Worm (Caenorhabditis elegans) whole organism, L3 larva: Measurements from ENCODE around the gene ccnk-1.

ENCODE experiments used
- R02D3.7 ChIP-seq: fragments of 150-350 bp; optimal IDR thresholded peaks from 2 replicates; lab custom pipeline; 2014; ENCODE audit warnings: missing biosample characterization, missing genetic modification characterization
- ZK546.5 ChIP-seq: sonication (generic microtip); optimal IDR thresholded peaks from 2 replicates; lab custom pipeline; 2017; ENCODE audit warnings: missing biosample characterization, missing genetic modification characterization
- aly-2 ChIP-seq: fragments of 150-350 bp; optimal IDR thresholded peaks from 2 replicates; lab custom pipeline; 2014; ENCODE audit warnings: missing biosample characterization, missing genetic modification characterization
- ceh-9 ChIP-seq: sonication (generic microtip); optimal IDR thresholded peaks from 2 replicates; lab custom pipeline; 2018; ENCODE audit warnings: missing biosample characterization, missing genetic modification characterization
- daf-12 ChIP-seq: fragments of 150-350 bp; optimal IDR thresholded peaks from 2 replicates; lab custom pipeline; 2014; ENCODE audit warnings: missing biosample characterization, missing genetic modification reagents, missing genetic modification characterization
- egl-27 ChIP-seq: sonication (generic microtip); optimal IDR thresholded peaks from 4 replicates; lab custom pipeline; 2017; ENCODE audit warnings: missing biosample characterization, missing genetic modification reagents, missing genetic modification characterization
- egl-5 ChIP-seq: fragments of 150-350 bp; optimal IDR thresholded peaks from 2 replicates; lab custom pipeline; 2017; ENCODE audit warnings: missing biosample characterization, missing genetic modification reagents, missing genetic modification characterization, inconsistent platforms
- elt-2 ChIP-seq: sonication (generic microtip); optimal IDR thresholded peaks from 2 replicates; lab custom pipeline; 2016; ENCODE audit warnings: missing genetic modification reagents, mild to moderate bottlenecking, missing genetic modification characterization, missing compliant biosample characterization
- elt-3 ChIP-seq, 3 experiments: fragments of 150-350 bp in 1 of 3; sonication (generic microtip) in 2 of 3; optimal IDR thresholded peaks; 2 replicates in 2 of 3; 4 replicates in 1 of 3; lab custom pipeline; 2014 to 2017; ENCODE audit warnings: missing biosample characterization in 3 of 3, missing genetic modification characterization in 3 of 3
- eor-1 ChIP-seq, 2 experiments: fragments of 150-350 bp; optimal IDR thresholded peaks; 2 replicates each; lab custom pipeline; 2014 to 2018; ENCODE audit warnings: missing biosample characterization in 2 of 2, missing genetic modification characterization in 2 of 2
- fkh-10 ChIP-seq: sonication (generic microtip); optimal IDR thresholded peaks from 2 replicates; lab custom pipeline; 2017; ENCODE audit warnings: missing biosample characterization, missing genetic modification reagents, missing genetic modification characterization
- fkh-2 ChIP-seq: fragments of 150-350 bp; optimal IDR thresholded peaks from 2 replicates; lab custom pipeline; 2014; ENCODE audit warnings: missing biosample characterization, missing genetic modification reagents, missing genetic modification characterization
- fos-1 ChIP-seq: fragments of 150-350 bp; optimal IDR thresholded peaks from 2 replicates; lab custom pipeline; 2014; ENCODE audit warnings: missing biosample characterization, missing genetic modification characterization
- jun-1 ChIP-seq: fragments of 150-350 bp; optimal IDR thresholded peaks from 2 replicates; lab custom pipeline; 2014; ENCODE audit warnings: missing biosample characterization, missing genetic modification reagents, missing genetic modification characterization
- lin-15B ChIP-seq: fragments of 150-350 bp; optimal IDR thresholded peaks from 2 replicates; lab custom pipeline; 2014; ENCODE audit warnings: missing biosample characterization, missing genetic modification characterization
- lin-39 ChIP-seq: fragments of 150-350 bp; optimal IDR thresholded peaks from 2 replicates; lab custom pipeline; 2018; ENCODE audit warnings: missing biosample characterization, missing genetic modification reagents, missing genetic modification characterization
- mdl-1 ChIP-seq: fragments of 150-350 bp; optimal IDR thresholded peaks from 2 replicates; lab custom pipeline; 2014; ENCODE audit warnings: missing biosample characterization, missing genetic modification characterization
- nfya-1 ChIP-seq: sonication (generic microtip); optimal IDR thresholded peaks from 2 replicates; lab custom pipeline; 2017; ENCODE audit warnings: missing genetic modification characterization, mild to moderate bottlenecking, missing compliant biosample characterization, antibody characterized with exemption, moderate library complexity; ENCODE audit not compliant: insufficient read depth
- nhr-11 ChIP-seq: fragments of 150-350 bp; optimal IDR thresholded peaks from 2 replicates; lab custom pipeline; 2014; ENCODE audit warnings: missing biosample characterization, missing genetic modification characterization
- nhr-12 ChIP-seq: fragments of 150-350 bp; optimal IDR thresholded peaks from 2 replicates; lab custom pipeline; 2014; ENCODE audit warnings: missing biosample characterization, missing genetic modification characterization
- nhr-23 ChIP-seq: fragments of 150-350 bp; optimal IDR thresholded peaks from 2 replicates; lab custom pipeline; 2014; ENCODE audit warnings: missing biosample characterization, missing genetic modification reagents, missing genetic modification characterization
- nhr-25 ChIP-seq: sonication (generic microtip); optimal IDR thresholded peaks from 2 replicates; lab custom pipeline; 2017; ENCODE audit warnings: missing biosample characterization, missing genetic modification characterization
- nhr-28 ChIP-seq: fragments of 150-350 bp; optimal IDR thresholded peaks from 2 replicates; lab custom pipeline; 2014; ENCODE audit warnings: missing biosample characterization, missing genetic modification characterization
- nhr-43 ChIP-seq: sonication (generic microtip); optimal IDR thresholded peaks from 2 replicates; lab custom pipeline; 2016; ENCODE audit warnings: mild to moderate bottlenecking, missing genetic modification characterization, missing compliant biosample characterization; ENCODE audit not compliant: poor library complexity, severe bottlenecking
- nhr-76 ChIP-seq: fragments of 150-350 bp; sonication (generic microtip); optimal IDR thresholded peaks from 5 replicates; lab custom pipeline; 2014; ENCODE audit warnings: missing biosample characterization, missing genetic modification characterization
- nhr-77 ChIP-seq: fragments of 150-350 bp; optimal IDR thresholded peaks from 2 replicates; lab custom pipeline; 2014; ENCODE audit warnings: missing biosample characterization, missing genetic modification characterization
- sea-2 ChIP-seq: fragments of 150-350 bp; sonication (generic microtip); optimal IDR thresholded peaks from 4 replicates; lab custom pipeline; 2014; ENCODE audit warnings: missing biosample characterization, missing genetic modification reagents, missing genetic modification characterization
- skn-1 ChIP-seq: fragments of 150-350 bp; optimal IDR thresholded peaks from 2 replicates; lab custom pipeline; 2014; ENCODE audit warnings: missing biosample characterization, missing genetic modification characterization
- tbx-2 ChIP-seq: sonication (generic microtip); optimal IDR thresholded peaks from 2 replicates; lab custom pipeline; 2016; ENCODE audit warnings: mild to moderate bottlenecking, missing genetic modification characterization, missing compliant biosample characterization
- unc-39 ChIP-seq: sonication (generic microtip); optimal IDR thresholded peaks from 4 replicates; lab custom pipeline; 2017; ENCODE audit warnings: missing biosample characterization, missing genetic modification characterization
- unc-62 ChIP-seq: fragments of 150-350 bp; sonication (generic microtip); optimal IDR thresholded peaks from 4 replicates; lab custom pipeline; 2014; ENCODE audit warnings: missing biosample characterization, missing genetic modification reagents, missing genetic modification characterization
- zag-1 ChIP-seq: fragments of 150-350 bp; optimal IDR thresholded peaks from 2 replicates; lab custom pipeline; 2014; ENCODE audit warnings: missing biosample characterization, missing genetic modification characterization
- ztf-4 ChIP-seq: fragments of 150-350 bp; optimal IDR thresholded peaks from 2 replicates; lab custom pipeline; 2014; ENCODE audit warnings: missing biosample characterization, missing genetic modification characterization

ccnk-1 gene

ce11 chrV:14649929-14650328 lies 37.6 kb downstream of the ccnk-1 start:
- peak; percentile 17 for TF ChIP-seq skn-1 (tag; lab: Kevin White, UChicago)
- peak; percentile 39 for TF ChIP-seq egl-5 (tag; lab: Kevin White, UChicago)
- TF ChIP-seq fkh-10 = peak; percentile 12
- no peak for TF ChIP-seq unc-62 (GFP tag; lab: Kevin White, UChicago)
- peak; percentile 6 for TF ChIP-seq nfya-1

ce11 chrV:14650631-14651030 lies 38.3 kb downstream of the ccnk-1 start:
- TF ChIP-seq unc-39 (no peak), nhr-77 (tag; lab: Kevin White, UChicago) (no peak), lin-39 (no peak), daf-12 (tag; lab: Kevin White, UChicago) (no peak), mdl-1 (tag; lab: Kevin White, UChicago) (no peak), nhr-25 (no peak), tbx-2 (tag; lab: Kevin White, UChicago) (no peak), nhr-76 (tag; lab: Kevin White, UChicago) (no peak), lin-15B (tag; lab: Kevin White, UChicago) (no peak), ztf-4 (tag; lab: Kevin White, UChicago) (no peak), R02D3.7 (tag; lab: Kevin White, UChicago) (no peak), eor-1 (tag; optimal IDR thresholded peaks at IDR 0.05; lab: Kevin White, UChicago) (no peak), fos-1 (tag; lab: Kevin White, UChicago) (no peak)

- TF ChIP-seq nhr-11 (tag; lab: Kevin White, UChicago) = no peak
- TF ChIP-seq fos-1 (tag; lab: Kevin White, UChicago) = no peak
- no peak for TF ChIP-seq nhr-43
- TF ChIP-seq nhr-28 (tag; lab: Kevin White, UChicago) = no peak
- TF ChIP-seq elt-2 = no peak
- TF ChIP-seq egl-27 (tag; lab: Kevin White, UChicago) = no peak
- TF ChIP-seq unc-39 = no peak
- no peak for TF ChIP-seq ZK546.5 (tag; lab: Kevin White, UChicago)
- no peak for TF ChIP-seq fkh-2 (tag; lab: Kevin White, UChicago)
- TF ChIP-seq ceh-9 (tag; lab: Kevin White, UChicago) = no peak
- TF ChIP-seq aly-2 = no peak
- TF ChIP-seq zag-1 (tag; lab: Kevin White, UChicago) = no peak
- TF ChIP-seq sea-2 (GFP tag; lab: Kevin White, UChicago) = no peak
- no peak for TF ChIP-seq fkh-10
Observed at ce11 chrV:14655689-14656088, 43.3 kb downstream of the ccnk-1 start.

- TF ChIP-seq jun-1 (tag; lab: Kevin White, UChicago) = no peak
Observed at ce11 chrV:14656970-14657369, 44.6 kb downstream of the ccnk-1 start.

- TF ChIP-seq lin-39 = no peak
- TF ChIP-seq nhr-25 = peak; percentile 37
- TF ChIP-seq nhr-23 = peak; percentile 16
- TF ChIP-seq nhr-28 (tag; lab: Kevin White, UChicago) = no peak
- no peak for TF ChIP-seq nhr-43
- TF ChIP-seq nhr-12 (tag; lab: Kevin White, UChicago) = no peak
- TF ChIP-seq lin-15B (tag; lab: Kevin White, UChicago) = no peak
- peak in 2 of 3 experiments; percentile 54 to 63 for TF ChIP-seq elt-3 (tag; optimal IDR thresholded peaks at IDR 0.05; lab: Kevin White, UChicago)
- TF ChIP-seq zag-1 (tag; lab: Kevin White, UChicago) = no peak
- TF ChIP-seq, all 47 proteins: peak for 3
Observed at ce11 chrV:14658131-14658530, 45.8 kb downstream of the ccnk-1 start, which contains the start of gene slc-25A29. TSS of gene slc-25A29 (minus strand) at chrV:14658175.

ce11 chrV:14659595-14659994 lies 47.2 kb downstream of the ccnk-1 start:
- no peak for TF ChIP-seq egl-5 (tag; lab: Kevin White, UChicago)
- no peak for TF ChIP-seq elt-2
- TF ChIP-seq nhr-25 = no peak
- TF ChIP-seq nhr-43 = no peak
